Fruit fly (Drosophila melanogaster): ENCODE results near the gene CG33281.

dm6 chr2L:3307189-3307588, 16.8 kb upstream of the CG33281 start:
- TF ChIP-seq usp (GFP tag; optimal IDR thresholded peaks at IDR 0.05) (no peak), CG8478 (optimal IDR thresholded peaks at IDR 0.05) (no peak)

Data from whole organism.